Fruit fly (Drosophila melanogaster): ENCODE measurements around the gene CAH5.

Gene CAH5

dm6 chr3R:31310883-31311397, 48.5 kb downstream of the CAH5 start, which contains the start of gene CG34347 (continued):
- no peak for TF ChIP-seq Dll (GFP tag; IDR thresholded peaks at IDR 0.05; ENCODE audit: partially characterized antibody)
- TF ChIP-seq oc (tag; optimal IDR thresholded peaks at IDR 0.05) = peak; percentile 42
- no peak for TF ChIP-seq CG9797 (GFP tag; optimal IDR thresholded peaks at IDR 0.05)
- TF ChIP-seq CG2120 (GFP tag; optimal IDR thresholded peaks at IDR 0.05) = no peak
- TF ChIP-seq CG2116 (GFP tag; optimal IDR thresholded peaks at IDR 0.05) = no peak
- TF ChIP-seq CG13894 (tag; optimal IDR thresholded peaks at IDR 0.05) = peak; percentile 33
- TF ChIP-seq Mes4 (GFP tag; optimal IDR thresholded peaks at IDR 0.05) = peak; percentile 5
- no peak for TF ChIP-seq Abd-B (GFP tag; optimal IDR thresholded peaks at IDR 0.05)
- no peak for TF ChIP-seq CG10321 (GFP tag; IDR thresholded peaks at IDR 0.05)
- TF ChIP-seq E2f1 (GFP tag; IDR thresholded peaks at IDR 0.05) = peak; percentile 50; the same call in 1 of the 2 replicates
- TF ChIP-seq CG14441 (GFP tag; IDR thresholded peaks at IDR 0.05) = no peak
- no peak for TF ChIP-seq Ets65A (GFP tag)
- no peak for TF ChIP-seq Bteb2 (GFP tag; optimal IDR thresholded peaks at IDR 0.05)
- peak; percentile 82; the same call in 2 of the 3 replicates for TF ChIP-seq ci (GFP tag; IDR thresholded peaks at IDR 0.05)
- TF ChIP-seq CG9727 (GFP tag; optimal IDR thresholded peaks at IDR 0.05) = no peak
- TF ChIP-seq hth (optimal IDR thresholded peaks at IDR 0.05) = no peak
- TF ChIP-seq H2.0 (GFP tag; IDR thresholded peaks at IDR 0.05) = no peak
- no peak for TF ChIP-seq CG17361 (GFP tag; IDR thresholded peaks at IDR 0.05)
- no peak for TF ChIP-seq CG43689 (GFP tag; IDR thresholded peaks at IDR 0.05)
- no peak for TF ChIP-seq eve (GFP tag; optimal IDR thresholded peaks at IDR 0.05)
- TF ChIP-seq z (GFP tag; IDR thresholded peaks at IDR 0.05) = 0 out of 3 replicates have a peak, but pooled peaks have one; percentile 22
- peak in 1 of 3 experiments; percentile 7 for TF ChIP-seq Stat92E (GFP tag; optimal IDR thresholded peaks at IDR 0.05)
- TF ChIP-seq ftz-f1 (GFP tag; optimal IDR thresholded peaks at IDR 0.05) = no peak
- no peak for TF ChIP-seq zf30C (GFP tag; optimal IDR thresholded peaks at IDR 0.05)
- no peak for TF ChIP-seq CG3163 (GFP tag; optimal IDR thresholded peaks at IDR 0.05)
- no peak for TF ChIP-seq so (GFP tag; IDR thresholded peaks at IDR 0.05)
- TF ChIP-seq otp (GFP tag; IDR thresholded peaks at IDR 0.05) = peak; percentile 32; the same call in 1 of the 3 replicates
- TF ChIP-seq CG3065 (GFP tag; optimal IDR thresholded peaks at IDR 0.05) = no peak
- TF ChIP-seq fd3F (GFP tag; optimal IDR thresholded peaks at IDR 0.05) = no peak
- TF ChIP-seq az2 (GFP tag; optimal IDR thresholded peaks at IDR 0.05) = no peak
- no peak for TF ChIP-seq CG11696 (GFP tag; IDR thresholded peaks at IDR 0.05)
- TF ChIP-seq Dad (GFP tag; optimal IDR thresholded peaks at IDR 0.05) = no peak
- no peak for TF ChIP-seq Sry-δ (GFP tag; optimal IDR thresholded peaks at IDR 0.05)
- TF ChIP-seq CG8388 (GFP tag; optimal IDR thresholded peaks at IDR 0.05) = no peak
- no peak for TF ChIP-seq D19A (tag; optimal IDR thresholded peaks at IDR 0.05)
- no peak for TF ChIP-seq pita (GFP tag; optimal IDR thresholded peaks at IDR 0.05)
- no peak for TF ChIP-seq Ets97D (GFP tag; optimal IDR thresholded peaks at IDR 0.05)
- TF ChIP-seq pan (optimal IDR thresholded peaks at IDR 0.05) = no peak
- TF ChIP-seq pan (GFP tag; optimal IDR thresholded peaks at IDR 0.05 in 1 of 2, IDR thresholded peaks at IDR 0.05 in 1 of 2) = peak in 1 of 2 experiments; percentile 48
- TF ChIP-seq HLH54F (GFP tag; optimal IDR thresholded peaks at IDR 0.05) = no peak
- no peak for TF ChIP-seq CG12659 (GFP tag; optimal IDR thresholded peaks at IDR 0.05)
- peak; percentile 39; the same call in 1 of the 3 replicates for TF ChIP-seq HLH4C (GFP tag; IDR thresholded peaks at IDR 0.05; ENCODE audit: partially characterized antibody)
- TF ChIP-seq CG3726 (GFP tag; IDR thresholded peaks at IDR 0.05) = no peak
- no peak for TF ChIP-seq Hr3 (GFP tag; optimal IDR thresholded peaks at IDR 0.05)
- no peak for TF ChIP-seq shn (GFP tag; optimal IDR thresholded peaks at IDR 0.05)
- no peak for TF ChIP-seq B-H2 (GFP tag; optimal IDR thresholded peaks at IDR 0.05)
- no peak for TF ChIP-seq CG6254 (GFP tag; optimal IDR thresholded peaks at IDR 0.05)
- TF ChIP-seq CG10543 (GFP tag; optimal IDR thresholded peaks at IDR 0.05) = peak; percentile 2
- no peak for TF ChIP-seq CG6683 (GFP tag; optimal IDR thresholded peaks at IDR 0.05)
- TF ChIP-seq CG8924 (tag; optimal IDR thresholded peaks at IDR 0.05) = no peak
- TF ChIP-seq H15 (GFP tag; IDR thresholded peaks at IDR 0.05) = no peak
- TF ChIP-seq Nf-YB (GFP tag; optimal IDR thresholded peaks at IDR 0.05) = no peak
